Fruit fly (Drosophila melanogaster): ENCODE results near the gene CG11537.

Gene CG11537

dm6 chr3L:3109417-3110090 lies 33.7 kb downstream of the CG11537 start (continued):
- TF ChIP-seq gsb (GFP tag; IDR thresholded peaks at IDR 0.05): no peak
- no peak for TF ChIP-seq CG11695 (GFP tag; IDR thresholded peaks at IDR 0.05)
- no peak for TF ChIP-seq cato (GFP tag; optimal IDR thresholded peaks at IDR 0.05; ENCODE audit: borderline replicate concordance)
- no peak for TF ChIP-seq gt (GFP tag; IDR thresholded peaks at IDR 0.05)
- TF ChIP-seq chinmo (GFP tag; IDR thresholded peaks at IDR 0.05; ENCODE audit: partially characterized antibody): 0 out of 4 replicates have a peak, but pooled peaks have one; percentile 12

dm6 chr3L:3108964-3109363 lies 34.3 kb downstream of the CG11537 start:
- no peak for TF ChIP-seq CG15011 (GFP tag; optimal IDR thresholded peaks at IDR 0.05)
- TF ChIP-seq Blimp-1 (GFP tag; optimal IDR thresholded peaks at IDR 0.05): peak; percentile 87

DNA sequence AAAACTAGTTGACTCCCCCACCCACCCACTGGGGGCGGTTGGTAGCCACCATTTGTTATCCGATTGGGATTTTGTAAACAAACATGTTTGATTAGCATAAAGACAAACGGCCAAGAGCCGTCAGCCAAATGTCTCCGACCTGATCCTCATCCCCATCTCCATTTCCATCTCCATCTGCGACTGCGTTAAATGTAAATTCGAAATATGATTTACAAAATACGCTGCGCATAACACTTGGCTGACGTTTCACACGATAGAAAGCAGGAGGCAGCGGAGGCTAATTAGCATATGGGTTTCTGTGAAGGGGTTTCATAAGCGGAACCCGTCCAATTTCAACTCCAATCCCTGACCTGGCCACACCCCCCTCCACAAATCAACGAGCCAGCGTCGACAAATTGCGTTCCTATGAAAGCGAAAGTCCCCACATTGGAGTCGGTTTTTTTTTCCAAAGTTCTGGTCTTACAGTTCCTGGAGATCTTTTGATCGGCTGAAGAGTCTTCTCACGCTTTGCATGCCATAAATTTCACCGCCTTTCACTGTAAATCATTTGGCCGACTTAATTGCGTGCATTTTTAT lies 35.1 kb downstream of the CG11537 start:
- TF ChIP-seq CG12659 (GFP tag; optimal IDR thresholded peaks at IDR 0.05) (no peak), vvl (GFP tag; IDR thresholded peaks at IDR 0.05) (peak; percentile 78; the same call in 1 of the 2 replicates), Vsx1 (GFP tag; optimal IDR thresholded peaks at IDR 0.05) (no peak), Awh (GFP tag; IDR thresholded peaks at IDR 0.05) (0 out of 2 replicates have a peak, but pooled peaks have one; percentile 40), ranshi (GFP tag; IDR thresholded peaks at IDR 0.05) (no peak), oc (tag; optimal IDR thresholded peaks at IDR 0.05) (peak; percentile 61), Blimp-1 (GFP tag; optimal IDR thresholded peaks at IDR 0.05) (peak; percentile 93), CG12071 (GFP tag; optimal IDR thresholded peaks at IDR 0.05) (no peak), CG16863 (GFP tag; optimal IDR thresholded peaks at IDR 0.05) (no peak), disco-r (GFP tag; optimal IDR thresholded peaks at IDR 0.05) (no peak), Hr78 (GFP tag; optimal IDR thresholded peaks at IDR 0.05) (peak in 1 of 2 experiments; percentile 41), chinmo (GFP tag; IDR thresholded peaks at IDR 0.05; ENCODE audit: partially characterized antibody) (0 out of 4 replicates have a peak, but pooled peaks have one; percentile 42), CG15269 (tag; optimal IDR thresholded peaks at IDR 0.05) (no peak), abd-A (tag; optimal IDR thresholded peaks at IDR 0.05) (peak; percentile 69), ara (GFP tag; IDR thresholded peaks at IDR 0.05) (no peak), CG7745 (tag; optimal IDR thresholded peaks at IDR 0.05) (no peak), cato (GFP tag; optimal IDR thresholded peaks at IDR 0.05; ENCODE audit: borderline replicate concordance) (no peak), CG12769 (tag; optimal IDR thresholded peaks at IDR 0.05) (peak; percentile 39), HLHmδ (GFP tag; optimal IDR thresholded peaks at IDR 0.05) (no peak), CHES-1-like (GFP tag; optimal IDR thresholded peaks at IDR 0.05) (no peak), Dp (GFP tag; optimal IDR thresholded peaks at IDR 0.05) (no peak), caup (GFP tag; optimal IDR thresholded peaks at IDR 0.05; ENCODE audit: severe bottlenecking) (no peak), CG18476 (GFP tag; optimal IDR thresholded peaks at IDR 0.05) (no peak), CG13894 (tag; optimal IDR thresholded peaks at IDR 0.05) (no peak), z (GFP tag; IDR thresholded peaks at IDR 0.05) (no peak), Pdp1 (GFP tag; optimal IDR thresholded peaks at IDR 0.05) (peak in 1 of 2 experiments; percentile 35), Mrtf (GFP tag; IDR thresholded peaks at IDR 0.05) (no peak)

Data from whole organism, embryonic.